Worm (Caenorhabditis elegans): ENCODE measurements around the gene bcs-1.

- TF ChIP-seq him-1 (tag; optimal IDR thresholded peaks at IDR 0.05), result peak; percentile 1
- peak; percentile 97 for TF ChIP-seq W03F9.2 (tag; optimal IDR thresholded peaks at IDR 0.05)
- TF ChIP-seq dao-5 (tag; optimal IDR thresholded peaks at IDR 0.05), result no peak
These were observed 1.6 kb upstream of the bcs-1 start, which contains the start of the genes col-38 and rpl-5 for ce11 chrII:8569038-8569977.
